Fruit fly (Drosophila melanogaster): ENCODE measurements around the gene ko.

The ko gene

dm6 chr3L:21053763-21054162 is 77.2 kb downstream of the ko start (continued):
- TF ChIP-seq pita (GFP tag; optimal IDR thresholded peaks at IDR 0.05), result no peak
- peak; percentile 48 for TF ChIP-seq Rx (GFP tag; IDR thresholded peaks at IDR 0.05)
- peak; percentile 33; the same call in 1 of the 3 replicates for TF ChIP-seq CG11456 (GFP tag; IDR thresholded peaks at IDR 0.05)
- no peak for TF ChIP-seq NC2α (GFP tag; optimal IDR thresholded peaks at IDR 0.05)
- no peak for TF ChIP-seq Myb (GFP tag; optimal IDR thresholded peaks at IDR 0.05)
- peak; percentile 78 for TF ChIP-seq nau (GFP tag; optimal IDR thresholded peaks at IDR 0.05)
- peak; percentile 83 for TF ChIP-seq CG2678 (tag; optimal IDR thresholded peaks at IDR 0.05)
- TF ChIP-seq CG8924 (tag; optimal IDR thresholded peaks at IDR 0.05), result peak; percentile 75
- no peak for TF ChIP-seq her (GFP tag; optimal IDR thresholded peaks at IDR 0.05)
- TF ChIP-seq CG4707 (GFP tag; optimal IDR thresholded peaks at IDR 0.05), result peak; percentile 50
- peak; percentile 46 for TF ChIP-seq crc (GFP tag; optimal IDR thresholded peaks at IDR 0.05)
- TF ChIP-seq usp (GFP tag; optimal IDR thresholded peaks at IDR 0.05), result no peak
- TF ChIP-seq Ptx1 (GFP tag; IDR thresholded peaks at IDR 0.05), result peak; percentile 83
- peak; percentile 90 for TF ChIP-seq Sox102F (GFP tag; optimal IDR thresholded peaks at IDR 0.05)
- TF ChIP-seq maf-S (GFP tag; optimal IDR thresholded peaks at IDR 0.05), result no peak
- TF ChIP-seq Dll (GFP tag; IDR thresholded peaks at IDR 0.05; ENCODE audit: partially characterized antibody), result no peak
- peak; percentile 68 for TF ChIP-seq CG14710 (tag; optimal IDR thresholded peaks at IDR 0.05)
- no peak for TF ChIP-seq CG17186 (GFP tag; optimal IDR thresholded peaks at IDR 0.05)
- peak; percentile 65 for TF ChIP-seq Camta (GFP tag; optimal IDR thresholded peaks at IDR 0.05)
- TF ChIP-seq Abd-B (GFP tag; optimal IDR thresholded peaks at IDR 0.05), result peak; percentile 20
- TF ChIP-seq trh (GFP tag; optimal IDR thresholded peaks at IDR 0.05), result no peak
- no peak for TF ChIP-seq CG4282 (GFP tag; optimal IDR thresholded peaks at IDR 0.05)
- TF ChIP-seq CG13624 (GFP tag; optimal IDR thresholded peaks at IDR 0.05), result peak; percentile 68
- TF ChIP-seq Med (GFP tag), result peak; percentile 84
- TF ChIP-seq HmgZ (tag; optimal IDR thresholded peaks at IDR 0.05), result peak; percentile 39
- no peak for TF ChIP-seq B-H2 (GFP tag; optimal IDR thresholded peaks at IDR 0.05)
- no peak for TF ChIP-seq CG32767 (GFP tag; IDR thresholded peaks at IDR 0.05)
- TF ChIP-seq chn (GFP tag; optimal IDR thresholded peaks at IDR 0.05), result peak; percentile 55
- TF ChIP-seq CG7357 (GFP tag; IDR thresholded peaks at IDR 0.05), result peak; percentile 39; the same call in 1 of the 3 replicates
- no peak for TF ChIP-seq CG34224 (GFP tag; IDR thresholded peaks at IDR 0.05; ENCODE audit: partially characterized antibody)
- TF ChIP-seq ems (GFP tag; optimal IDR thresholded peaks at IDR 0.05), result peak; percentile 37
- TF ChIP-seq org-1 (GFP tag; optimal IDR thresholded peaks at IDR 0.05), result peak; percentile 79
- TF ChIP-seq CG6272 (GFP tag; IDR thresholded peaks at IDR 0.05), result peak; percentile 41; the same call in 1 of the 2 replicates
- peak; percentile 80 for TF ChIP-seq CG14441 (GFP tag; IDR thresholded peaks at IDR 0.05)
- TF ChIP-seq grn (GFP tag; optimal IDR thresholded peaks at IDR 0.05), result peak; percentile 54
- TF ChIP-seq CG3726 (GFP tag; IDR thresholded peaks at IDR 0.05), result no peak
- peak; percentile 29; the same call in 1 of the 2 replicates for TF ChIP-seq MBD-R2 (GFP tag; IDR thresholded peaks at IDR 0.05)
- TF ChIP-seq CG9727 (GFP tag; optimal IDR thresholded peaks at IDR 0.05), result peak; percentile 76
- peak; percentile 67 for TF ChIP-seq ara (GFP tag; IDR thresholded peaks at IDR 0.05)
- TF ChIP-seq CG17568 (GFP tag; optimal IDR thresholded peaks at IDR 0.05), result peak; percentile 48
- TF ChIP-seq CG3281 (GFP tag; optimal IDR thresholded peaks at IDR 0.05), result peak; percentile 51
- TF ChIP-seq gce (GFP tag; IDR thresholded peaks at IDR 0.05), result peak; percentile 79; the same call in 1 of the 3 replicates
- peak; percentile 11 for TF ChIP-seq CG7745 (tag; optimal IDR thresholded peaks at IDR 0.05)
- peak; percentile 65 for TF ChIP-seq Max (GFP tag; optimal IDR thresholded peaks at IDR 0.05)
- TF ChIP-seq CG12155 (GFP tag; optimal IDR thresholded peaks at IDR 0.05), result peak; percentile 39
- peak; percentile 90 for TF ChIP-seq gem (tag; optimal IDR thresholded peaks at IDR 0.05)
- TF ChIP-seq tx (GFP tag; optimal IDR thresholded peaks at IDR 0.05), result no peak
- peak; percentile 28 for TF ChIP-seq CrebB (tag; optimal IDR thresholded peaks at IDR 0.05)
- no peak for TF ChIP-seq bigmax (GFP tag; optimal IDR thresholded peaks at IDR 0.05)
- no peak for TF ChIP-seq nom (GFP tag; optimal IDR thresholded peaks at IDR 0.05)
- TF ChIP-seq CG1024 (GFP tag; IDR thresholded peaks at IDR 0.05), result peak; percentile 54; the same call in 1 of the 2 replicates
- TF ChIP-seq lmd (GFP tag; IDR thresholded peaks at IDR 0.05), result peak; percentile 69
